Worm (Caenorhabditis elegans): Measurements from ENCODE around the gene ZK666.8.

DNA sequence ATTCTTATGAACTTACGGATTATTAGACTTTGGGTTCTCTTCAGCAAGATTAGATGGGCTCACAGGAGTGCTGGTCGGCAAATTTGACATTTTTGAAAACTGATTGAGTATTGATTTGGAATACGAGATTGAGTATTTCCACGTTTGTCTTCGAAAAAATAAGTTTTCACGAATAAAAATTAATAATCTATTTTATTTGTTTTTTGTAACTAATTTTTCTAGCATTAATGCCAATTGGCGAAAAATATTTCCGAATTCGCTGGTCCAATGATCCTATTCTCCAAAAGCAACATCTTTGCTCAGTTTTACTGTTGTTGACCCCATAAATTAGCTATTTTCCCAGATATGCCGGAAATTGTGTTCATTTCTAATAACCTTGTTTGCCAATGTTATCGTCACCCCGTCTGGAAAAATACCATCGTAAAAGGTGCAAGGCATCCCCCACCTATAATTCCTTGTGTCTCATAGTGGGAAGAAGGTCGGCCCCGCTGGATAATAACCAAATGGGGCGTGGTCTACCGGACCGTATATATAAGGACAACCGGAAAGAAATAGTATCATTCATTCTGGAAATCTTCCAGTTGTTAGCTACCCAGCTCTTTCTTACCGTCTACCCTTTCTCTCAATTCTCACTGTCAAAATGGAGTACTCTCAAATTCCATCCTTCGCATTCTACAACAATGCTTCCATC, 28.6 kb downstream of the ZK666.8 start, which contains the start of the genes ZK673.6 and sdz-37:
- TF ChIP-seq flt-1 (GFP tag; IDR thresholded peaks at IDR 0.05): no peak
- no peak for TF ChIP-seq ref-1 (GFP tag; conservative IDR thresholded peaks at IDR 0.05)
- no peak for TF ChIP-seq klf-2 (GFP tag; conservative IDR thresholded peaks at IDR 0.05)
